Fruit fly (Drosophila melanogaster) whole organism, adult: ENCODE data around the gene RpS3.
A peak's percentile ranks its signal among the peaks of the same experiment; 100 is the strongest.

ENCODE experiments used
- CG11617 ChIP-seq: fragments of 200-800 bp; sonication (Bioruptor generic); optimal IDR thresholded peaks from 2 replicates; lab custom pipeline; 2017; ENCODE audit warnings: mild to moderate bottlenecking, missing biosample characterization, missing genetic modification reagents, missing genetic modification characterization
- CG12768 ChIP-seq: fragments of 200-800 bp; sonication (Bioruptor generic); optimal IDR thresholded peaks from 2 replicates; lab custom pipeline; 2017; ENCODE audit warnings: missing biosample characterization, missing genetic modification characterization, mild to moderate bottlenecking, moderate library complexity, missing genetic modification reagents
- CG14711 ChIP-seq: fragments of 200-800 bp; sonication (Bioruptor generic); optimal IDR thresholded peaks from 2 replicates; lab custom pipeline; 2018; ENCODE audit warnings: missing biosample characterization, mild to moderate bottlenecking, missing genetic modification characterization, moderate library complexity
- Hr96 ChIP-seq: fragments of 200-800 bp; sonication (Bioruptor generic); optimal IDR thresholded peaks from 2 replicates; lab custom pipeline; 2016; ENCODE audit warnings: missing biosample characterization, missing genetic modification characterization
- cnc ChIP-seq, 2 experiments: fragments of >200 bp; optimal IDR thresholded peaks; 2 replicates each; lab custom pipeline; 2017
- kay ChIP-seq: fragments of 200-800 bp; sonication (Bioruptor generic); peaks from one replicate; lab custom pipeline; 2016; ENCODE audit warnings: missing biosample characterization, missing genetic modification characterization, borderline replicate concordance
- pad ChIP-seq: fragments of 200-800 bp; sonication (Bioruptor generic); optimal IDR thresholded peaks from 3 replicates; lab custom pipeline; 2017; ENCODE audit warnings: missing biosample characterization, missing genetic modification characterization, mild to moderate bottlenecking, moderate library complexity, missing genetic modification reagents
- toe ChIP-seq: fragments of 200-800 bp; sonication (Bioruptor generic); optimal IDR thresholded peaks from 2 replicates; lab custom pipeline; 2016; ENCODE audit warnings: missing biosample characterization, missing genetic modification characterization

DNA sequence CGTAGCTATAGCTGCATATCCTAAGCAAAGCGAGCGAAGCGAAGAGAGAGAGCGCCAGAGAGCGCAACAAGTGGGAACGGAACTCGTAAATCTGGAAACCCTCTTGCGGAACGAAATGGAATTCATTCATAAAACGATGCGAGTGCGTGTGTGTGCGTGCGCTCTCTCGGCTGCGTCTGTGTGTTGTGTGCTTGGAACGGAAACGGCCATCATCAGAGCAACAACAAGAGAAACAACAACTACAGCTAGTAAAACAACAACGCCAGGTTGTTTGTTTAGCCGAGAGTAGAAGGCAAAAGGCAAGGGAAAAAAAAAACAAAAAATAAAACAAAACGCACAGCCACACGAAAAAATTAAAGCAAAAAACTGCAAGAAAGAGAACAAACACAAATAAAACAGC lies 44.3 kb upstream of the RpS3 start:
- TF ChIP-seq CG12768 (GFP tag; lab: Kevin White, UChicago): peak; percentile 17
- TF ChIP-seq pad (GFP tag; lab: Kevin White, UChicago): no peak
- TF ChIP-seq CG11617 (GFP tag; lab: Kevin White, UChicago): no peak
- no peak for TF ChIP-seq Hr96 (GFP tag; lab: Kevin White, UChicago)
- TF ChIP-seq toe (GFP tag; lab: Kevin White, UChicago): no peak
- TF ChIP-seq cnc (optimal IDR thresholded peaks at IDR 0.05; lab: Kevin White, UChicago): no peak
- TF ChIP-seq CG14711: no peak
- no peak for TF ChIP-seq kay (GFP tag; lab: Kevin White, UChicago)
